Worm (Caenorhabditis elegans) whole organism, L3 larva: ENCODE measurements around the gene pfk-1.1.

Experiments used
- R02D3.7 ChIP-seq: fragments of 150-350 bp; optimal IDR thresholded peaks from 2 replicates; lab custom pipeline; 2014; ENCODE audit warnings: missing biosample characterization, missing genetic modification characterization
- ZK546.5 ChIP-seq: sonication (generic microtip); optimal IDR thresholded peaks from 2 replicates; lab custom pipeline; 2017; ENCODE audit warnings: missing biosample characterization, missing genetic modification characterization
- aly-2 ChIP-seq: fragments of 150-350 bp; optimal IDR thresholded peaks from 2 replicates; lab custom pipeline; 2014; ENCODE audit warnings: missing biosample characterization, missing genetic modification characterization
- ceh-28 ChIP-seq: fragments of 150-350 bp; optimal IDR thresholded peaks from 2 replicates; lab custom pipeline; 2014; ENCODE audit warnings: missing biosample characterization, missing genetic modification reagents, missing genetic modification characterization
- ceh-82 ChIP-seq: fragments of 150-350 bp; optimal IDR thresholded peaks from 2 replicates; lab custom pipeline; 2014; ENCODE audit warnings: missing biosample characterization, missing genetic modification characterization
- ceh-9 ChIP-seq: sonication (generic microtip); optimal IDR thresholded peaks from 2 replicates; lab custom pipeline; 2018; ENCODE audit warnings: missing biosample characterization, missing genetic modification characterization
- daf-12 ChIP-seq: fragments of 150-350 bp; optimal IDR thresholded peaks from 2 replicates; lab custom pipeline; 2014; ENCODE audit warnings: missing biosample characterization, missing genetic modification reagents, missing genetic modification characterization
- egl-5 ChIP-seq: fragments of 150-350 bp; optimal IDR thresholded peaks from 2 replicates; lab custom pipeline; 2017; ENCODE audit warnings: missing biosample characterization, missing genetic modification reagents, missing genetic modification characterization, inconsistent platforms
- elt-1 ChIP-seq: fragments of 150-350 bp; optimal IDR thresholded peaks from 2 replicates; lab custom pipeline; 2014; ENCODE audit warnings: missing biosample characterization, missing genetic modification characterization
- elt-2 ChIP-seq: sonication (generic microtip); optimal IDR thresholded peaks from 2 replicates; lab custom pipeline; 2016; ENCODE audit warnings: missing genetic modification reagents, mild to moderate bottlenecking, missing genetic modification characterization, missing compliant biosample characterization
- eor-1 ChIP-seq, 2 experiments: fragments of 150-350 bp; optimal IDR thresholded peaks; 2 replicates each; lab custom pipeline; 2014 to 2018; ENCODE audit warnings: missing biosample characterization in 2 of 2, missing genetic modification characterization in 2 of 2
- fkh-10 ChIP-seq: sonication (generic microtip); optimal IDR thresholded peaks from 2 replicates; lab custom pipeline; 2017; ENCODE audit warnings: missing biosample characterization, missing genetic modification reagents, missing genetic modification characterization
- fkh-2 ChIP-seq: fragments of 150-350 bp; optimal IDR thresholded peaks from 2 replicates; lab custom pipeline; 2014; ENCODE audit warnings: missing biosample characterization, missing genetic modification reagents, missing genetic modification characterization
- fos-1 ChIP-seq: fragments of 150-350 bp; optimal IDR thresholded peaks from 2 replicates; lab custom pipeline; 2014; ENCODE audit warnings: missing biosample characterization, missing genetic modification characterization
- hmg-11 ChIP-seq: sonication (generic microtip); optimal IDR thresholded peaks from 2 replicates; lab custom pipeline; 2016; ENCODE audit warnings: missing genetic modification characterization, missing compliant biosample characterization
- jun-1 ChIP-seq: fragments of 150-350 bp; optimal IDR thresholded peaks from 2 replicates; lab custom pipeline; 2014; ENCODE audit warnings: missing biosample characterization, missing genetic modification reagents, missing genetic modification characterization
- lin-15B ChIP-seq: fragments of 150-350 bp; optimal IDR thresholded peaks from 2 replicates; lab custom pipeline; 2014; ENCODE audit warnings: missing biosample characterization, missing genetic modification characterization
- lin-39 ChIP-seq: fragments of 150-350 bp; optimal IDR thresholded peaks from 2 replicates; lab custom pipeline; 2018; ENCODE audit warnings: missing biosample characterization, missing genetic modification reagents, missing genetic modification characterization
- lsy-12 ChIP-seq: sonication (generic microtip); optimal IDR thresholded peaks from 2 replicates; lab custom pipeline; 2016; ENCODE audit warnings: mild to moderate bottlenecking, missing genetic modification characterization, missing compliant biosample characterization
- mdl-1 ChIP-seq: fragments of 150-350 bp; optimal IDR thresholded peaks from 2 replicates; lab custom pipeline; 2014; ENCODE audit warnings: missing biosample characterization, missing genetic modification characterization
- mml-1 ChIP-seq: fragments of 150-350 bp; sonication (generic microtip); optimal IDR thresholded peaks from 3 replicates; lab custom pipeline; 2014; ENCODE audit warnings: missing biosample characterization, missing genetic modification characterization
- nfya-1 ChIP-seq: sonication (generic microtip); optimal IDR thresholded peaks from 2 replicates; lab custom pipeline; 2017; ENCODE audit warnings: missing genetic modification characterization, mild to moderate bottlenecking, missing compliant biosample characterization, antibody characterized with exemption, moderate library complexity; ENCODE audit not compliant: insufficient read depth
- nhr-12 ChIP-seq: fragments of 150-350 bp; optimal IDR thresholded peaks from 2 replicates; lab custom pipeline; 2014; ENCODE audit warnings: missing biosample characterization, missing genetic modification characterization
- nhr-23 ChIP-seq: fragments of 150-350 bp; optimal IDR thresholded peaks from 2 replicates; lab custom pipeline; 2014; ENCODE audit warnings: missing biosample characterization, missing genetic modification reagents, missing genetic modification characterization
- nhr-237 ChIP-seq: fragments of 150-350 bp; optimal IDR thresholded peaks from 2 replicates; lab custom pipeline; 2014; ENCODE audit warnings: missing biosample characterization, missing genetic modification characterization
- nhr-28 ChIP-seq: fragments of 150-350 bp; optimal IDR thresholded peaks from 2 replicates; lab custom pipeline; 2014; ENCODE audit warnings: missing biosample characterization, missing genetic modification characterization
- nhr-67 ChIP-seq: fragments of 150-350 bp; optimal IDR thresholded peaks from 2 replicates; lab custom pipeline; 2014; ENCODE audit warnings: missing biosample characterization, missing genetic modification characterization
- nhr-76 ChIP-seq: fragments of 150-350 bp; sonication (generic microtip); optimal IDR thresholded peaks from 5 replicates; lab custom pipeline; 2014; ENCODE audit warnings: missing biosample characterization, missing genetic modification characterization
- nhr-77 ChIP-seq: fragments of 150-350 bp; optimal IDR thresholded peaks from 2 replicates; lab custom pipeline; 2014; ENCODE audit warnings: missing biosample characterization, missing genetic modification characterization
- pha-4 ChIP-seq: fragments of 150-350 bp; optimal IDR thresholded peaks from 2 replicates; lab custom pipeline; 2014; ENCODE audit warnings: missing biosample characterization, missing genetic modification reagents, missing genetic modification characterization
- pqm-1 ChIP-seq: fragments of 150-350 bp; optimal IDR thresholded peaks from 2 replicates; lab custom pipeline; 2017; ENCODE audit warnings: missing biosample characterization, missing genetic modification characterization, inconsistent platforms
- skn-1 ChIP-seq: fragments of 150-350 bp; optimal IDR thresholded peaks from 2 replicates; lab custom pipeline; 2014; ENCODE audit warnings: missing biosample characterization, missing genetic modification characterization
- snpc-4 ChIP-seq: fragments of 150-350 bp; optimal IDR thresholded peaks from 2 replicates; lab custom pipeline; 2014; ENCODE audit warnings: missing biosample characterization, missing genetic modification characterization
- zag-1 ChIP-seq: fragments of 150-350 bp; optimal IDR thresholded peaks from 2 replicates; lab custom pipeline; 2014; ENCODE audit warnings: missing biosample characterization, missing genetic modification characterization
- ztf-4 ChIP-seq: fragments of 150-350 bp; optimal IDR thresholded peaks from 2 replicates; lab custom pipeline; 2014; ENCODE audit warnings: missing biosample characterization, missing genetic modification characterization

Gene pfk-1.1

DNA sequence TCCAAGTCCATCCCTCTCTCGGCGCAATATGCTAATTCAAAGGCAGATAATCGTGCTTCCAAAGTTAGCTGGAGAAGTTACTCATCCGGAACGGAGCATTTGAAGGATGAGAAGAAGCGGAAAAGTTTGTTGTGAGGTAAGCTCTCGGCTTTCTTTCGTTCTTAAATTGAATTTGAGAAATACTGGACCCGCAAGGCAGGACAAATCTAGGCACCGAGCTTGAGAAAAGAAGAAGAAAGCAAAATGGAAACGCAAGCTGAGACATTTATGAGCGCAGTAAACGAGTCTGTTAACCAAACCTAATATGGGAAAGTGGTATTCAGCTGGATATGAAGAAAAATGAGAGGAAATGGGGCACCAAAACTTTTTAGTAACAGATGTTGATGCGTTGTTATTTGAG is 14.7 kb upstream of the pfk-1.1 start:
- TF ChIP-seq nhr-23 (tag; lab: Kevin White, UChicago) (no peak), nhr-12 (tag; lab: Kevin White, UChicago) (no peak), egl-5 (tag; lab: Kevin White, UChicago) (no peak), jun-1 (tag; lab: Kevin White, UChicago) (no peak), skn-1 (no peak), nhr-28 (tag; lab: Kevin White, UChicago) (no peak), daf-12 (no peak), fkh-2 (tag; lab: Kevin White, UChicago) (no peak), snpc-4 (no peak), fos-1 (tag; lab: Kevin White, UChicago) (no peak), aly-2 (tag; lab: Kevin White, UChicago) (no peak), ZK546.5 (tag; lab: Kevin White, UChicago) (no peak), ceh-9 (tag; lab: Kevin White, UChicago) (no peak), elt-1 (tag; lab: Kevin White, UChicago) (no peak), nfya-1 (tag; lab: Kevin White, UChicago) (no peak), ceh-28 (no peak), ceh-82 (tag; lab: Kevin White, UChicago) (no peak), eor-1 (tag; optimal IDR thresholded peaks at IDR 0.05; lab: Kevin White, UChicago) (no peak)

DNA sequence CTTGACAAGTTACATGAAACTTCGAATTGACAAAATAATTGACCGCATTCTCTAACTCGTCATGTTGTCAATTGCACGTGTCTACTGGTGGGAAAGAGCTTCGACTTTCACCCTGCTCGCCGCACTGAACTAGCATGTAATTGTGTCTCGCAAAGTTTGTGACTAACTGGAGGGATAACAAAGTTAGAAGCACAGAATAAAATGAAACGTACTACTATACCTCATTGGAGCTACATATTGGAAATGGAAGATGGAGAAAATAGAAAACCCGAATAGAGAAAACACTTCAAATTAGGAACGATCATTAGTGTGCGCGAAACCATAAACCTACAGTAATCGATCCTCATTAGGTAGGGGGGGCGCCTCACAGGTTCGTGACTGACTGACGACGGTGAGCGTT is 13.1 kb upstream of the pfk-1.1 start:
- TF ChIP-seq fkh-10 (GFP tag; lab: Kevin White, UChicago) = no peak
- no peak for TF ChIP-seq lin-15B
- TF ChIP-seq nhr-67 = no peak
- TF ChIP-seq elt-2 (tag; lab: Kevin White, UChicago) = no peak
- TF ChIP-seq pqm-1 (tag; lab: Kevin White, UChicago) = no peak
- TF ChIP-seq nhr-23 (tag; lab: Kevin White, UChicago) = no peak
- no peak for TF ChIP-seq fos-1 (tag; lab: Kevin White, UChicago)
- no peak for TF ChIP-seq nhr-28 (tag; lab: Kevin White, UChicago)
- no peak for TF ChIP-seq ceh-28
- no peak for TF ChIP-seq ztf-4
- no peak for TF ChIP-seq nfya-1 (tag; lab: Kevin White, UChicago)
- no peak for TF ChIP-seq R02D3.7
- no peak for TF ChIP-seq ceh-9 (tag; lab: Kevin White, UChicago)

DNA sequence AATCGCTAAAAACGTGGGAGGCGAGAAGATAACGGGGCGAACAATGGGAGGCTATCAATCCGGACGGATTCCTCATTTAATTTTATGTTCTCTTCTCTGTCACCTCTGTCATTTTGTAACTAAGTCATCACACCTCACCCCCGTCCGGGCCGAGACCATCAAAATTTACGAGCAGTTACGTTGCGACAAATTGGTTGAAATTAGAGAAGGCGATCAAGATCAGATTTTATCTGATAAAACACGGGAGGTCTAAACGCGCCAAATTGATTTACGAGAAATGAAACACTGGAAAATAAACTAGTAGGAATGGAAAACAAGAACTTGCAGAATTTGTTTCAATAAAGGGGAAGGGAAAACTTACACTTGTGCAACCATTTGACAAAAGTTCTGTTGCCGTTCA is 12.6 kb upstream of the pfk-1.1 start:
- TF ChIP-seq egl-5 (tag; lab: Kevin White, UChicago) (peak; percentile 56), fos-1 (tag; lab: Kevin White, UChicago) (no peak)

DNA sequence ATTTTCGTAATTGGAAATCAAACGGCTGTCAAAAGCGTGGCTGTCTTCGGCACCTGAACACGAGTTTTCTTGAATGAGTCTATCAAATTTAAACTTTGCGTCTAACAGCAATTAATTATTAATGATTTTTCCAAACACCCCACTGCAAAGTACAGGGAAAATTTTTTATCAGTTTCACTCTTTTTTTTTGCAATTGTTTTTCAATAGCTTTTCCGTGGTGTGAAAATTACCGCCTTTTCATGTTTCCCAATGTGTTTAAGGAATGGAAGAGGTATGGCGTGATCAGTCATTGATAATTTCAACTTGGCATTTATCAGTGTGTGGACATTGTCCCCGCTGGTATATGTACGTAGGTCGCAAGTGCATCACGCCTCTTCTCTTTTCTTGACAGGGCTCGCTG is 8.8 kb upstream of the pfk-1.1 start:
- no peak for TF ChIP-seq eor-1 (tag; optimal IDR thresholded peaks at IDR 0.05; lab: Kevin White, UChicago)
- TF ChIP-seq fos-1 (tag; lab: Kevin White, UChicago) = no peak
- TF ChIP-seq nhr-77 (tag; lab: Kevin White, UChicago) = no peak
- peak; percentile 75 for TF ChIP-seq pqm-1 (tag; lab: Kevin White, UChicago)
- TF ChIP-seq snpc-4 = no peak
- TF ChIP-seq elt-2 (tag; lab: Kevin White, UChicago) = peak; percentile 89
- TF ChIP-seq nfya-1 (tag; lab: Kevin White, UChicago) = no peak
- no peak for TF ChIP-seq mdl-1 (tag; lab: Kevin White, UChicago)
- no peak for TF ChIP-seq nhr-28 (tag; lab: Kevin White, UChicago)
- no peak for TF ChIP-seq fkh-10 (GFP tag; lab: Kevin White, UChicago)
- TF ChIP-seq skn-1 = no peak
- no peak for TF ChIP-seq nhr-67
- TF ChIP-seq pha-4 = peak; percentile 24

DNA sequence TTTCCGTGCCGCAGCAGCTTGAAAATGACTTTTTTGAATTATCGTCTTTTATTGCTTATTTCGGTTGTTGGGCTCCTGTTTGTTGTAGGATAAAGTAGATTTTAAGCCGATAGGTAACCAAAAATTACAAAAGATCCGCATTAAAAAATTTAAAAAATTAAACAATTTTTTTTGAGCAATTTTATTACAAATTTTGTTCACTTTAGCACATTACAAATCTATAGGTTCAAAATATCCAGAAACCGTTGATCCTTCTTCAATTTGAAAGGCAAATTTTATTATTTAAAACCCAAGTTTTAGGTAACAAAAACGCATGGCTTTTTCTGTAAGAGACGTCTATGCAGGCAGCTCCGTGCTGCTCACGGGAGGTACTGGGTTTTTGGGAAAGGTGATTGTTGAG is 7.6 kb upstream of the pfk-1.1 start, which contains the start of gene fard-1:
fard-1 (plus strand) TSS at position 301 of the 400 bp plus-strand sequence.
- TF ChIP-seq ztf-4 (no peak), nhr-23 (tag; lab: Kevin White, UChicago) (no peak), ceh-28 (no peak)

DNA sequence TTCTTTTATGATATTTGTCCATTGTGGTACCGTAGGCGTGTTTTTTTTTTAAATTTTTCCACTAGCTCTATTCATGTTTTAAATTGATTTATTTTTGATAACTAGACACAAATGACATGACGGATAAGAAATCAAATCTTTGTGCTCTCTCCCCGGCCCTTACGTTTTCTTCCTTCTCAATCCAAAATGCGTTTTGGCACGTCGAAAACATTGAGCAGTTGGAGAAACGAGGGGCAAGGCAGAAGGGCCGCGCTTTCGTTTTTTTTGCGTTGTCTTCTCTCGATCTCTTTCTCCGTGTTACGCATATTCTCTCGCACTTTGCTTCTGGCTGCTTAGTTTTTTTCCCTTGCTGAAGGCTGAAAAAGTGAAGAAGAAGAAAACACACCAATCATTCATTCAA is 1.6 kb upstream of the pfk-1.1 start:
- TF ChIP-seq nhr-76 (tag; lab: Kevin White, UChicago) (no peak), egl-5 (tag; lab: Kevin White, UChicago) (no peak), pqm-1 (tag; lab: Kevin White, UChicago) (no peak), mml-1 (no peak), elt-2 (tag; lab: Kevin White, UChicago) (no peak), lsy-12 (tag; lab: Kevin White, UChicago) (no peak), hmg-11 (tag; lab: Kevin White, UChicago) (peak; percentile 61), zag-1 (no peak), nhr-237 (tag; lab: Kevin White, UChicago) (no peak), fkh-10 (GFP tag; lab: Kevin White, UChicago) (peak; percentile 53), lin-39 (peak; percentile 37)
- TF ChIP-seq, all 47 proteins: peak for 3
